Fruit fly (Drosophila melanogaster) whole organism, adult: ENCODE measurements around the gene Itgbn.

Experiments
- CG11617 ChIP-seq: fragments of 200-800 bp; sonication (Bioruptor generic); optimal IDR thresholded peaks from 2 replicates; lab custom pipeline; 2017; ENCODE audit warnings: mild to moderate bottlenecking, missing biosample characterization, missing genetic modification reagents, missing genetic modification characterization
- CG12768 ChIP-seq: fragments of 200-800 bp; sonication (Bioruptor generic); optimal IDR thresholded peaks from 2 replicates; lab custom pipeline; 2017; ENCODE audit warnings: missing biosample characterization, missing genetic modification characterization, mild to moderate bottlenecking, moderate library complexity, missing genetic modification reagents
- CG14711 ChIP-seq: fragments of 200-800 bp; sonication (Bioruptor generic); optimal IDR thresholded peaks from 2 replicates; lab custom pipeline; 2018; ENCODE audit warnings: missing biosample characterization, mild to moderate bottlenecking, missing genetic modification characterization, moderate library complexity
- CG1620 ChIP-seq: fragments of 200-800 bp; sonication (Bioruptor generic); optimal IDR thresholded peaks from 2 replicates; lab custom pipeline; 2016; ENCODE audit warnings: missing biosample characterization, missing genetic modification characterization
- CG33017 ChIP-seq: fragments of 200-800 bp; sonication (Bioruptor generic); optimal IDR thresholded peaks from 2 replicates; lab custom pipeline; 2018; ENCODE audit warnings: missing biosample characterization, mild to moderate bottlenecking, missing genetic modification characterization, moderate library complexity
- CG5204 ChIP-seq: fragments of 200-800 bp; sonication (Bioruptor generic); optimal IDR thresholded peaks from 2 replicates; lab custom pipeline; 2016; ENCODE audit warnings: missing biosample characterization, missing genetic modification characterization
- CG7045 ChIP-seq: fragments of 200-800 bp; sonication (Bioruptor generic); optimal IDR thresholded peaks from 2 replicates; lab custom pipeline; 2017; ENCODE audit warnings: missing biosample characterization, mild to moderate bottlenecking, missing genetic modification characterization
- CG7101 ChIP-seq: fragments of 200-800 bp; sonication (Bioruptor generic); optimal IDR thresholded peaks from 2 replicates; lab custom pipeline; 2018; ENCODE audit warnings: missing biosample characterization, mild to moderate bottlenecking, missing genetic modification characterization, moderate library complexity
- Clk ChIP-seq: fragments of 200-800 bp; sonication (Bioruptor generic); optimal IDR thresholded peaks from 2 replicates; lab custom pipeline; 2017; ENCODE audit warnings: missing biosample characterization, missing genetic modification characterization
- Crg-1 ChIP-seq: fragments of 200-800 bp; sonication (Bioruptor generic); optimal IDR thresholded peaks from 2 replicates; lab custom pipeline; 2016; ENCODE audit warnings: missing biosample characterization, missing genetic modification characterization
- Hr96 ChIP-seq: fragments of 200-800 bp; sonication (Bioruptor generic); optimal IDR thresholded peaks from 2 replicates; lab custom pipeline; 2016; ENCODE audit warnings: missing biosample characterization, missing genetic modification characterization
- Mnt ChIP-seq: fragments of 200-800 bp; sonication (Bioruptor generic); optimal IDR thresholded peaks from 2 replicates; lab custom pipeline; 2016; ENCODE audit warnings: missing biosample characterization, mild to moderate bottlenecking, missing genetic modification characterization
- bab1 ChIP-seq: fragments of 200-800 bp; sonication (Bioruptor generic); optimal IDR thresholded peaks from 3 replicates; lab custom pipeline; 2019; ENCODE audit warnings: missing biosample characterization, mild to moderate bottlenecking, missing genetic modification characterization, moderate library complexity
- cic ChIP-seq: fragments of 200-800 bp; sonication (Bioruptor generic); optimal IDR thresholded peaks from 2 replicates; lab custom pipeline; 2017; ENCODE audit warnings: missing biosample characterization, mild to moderate bottlenecking, missing genetic modification characterization, moderate library complexity
- cnc ChIP-seq, 2 experiments: fragments of >200 bp; optimal IDR thresholded peaks; 2 replicates each; lab custom pipeline; 2017
- kay ChIP-seq: fragments of 200-800 bp; sonication (Bioruptor generic); peaks from one replicate; lab custom pipeline; 2016; ENCODE audit warnings: missing biosample characterization, missing genetic modification characterization, borderline replicate concordance
- ovo ChIP-seq: fragments of 200-800 bp; sonication (Bioruptor generic); optimal IDR thresholded peaks from 2 replicates; lab custom pipeline; 2016; ENCODE audit warnings: missing biosample characterization, missing genetic modification characterization
- pad ChIP-seq: fragments of 200-800 bp; sonication (Bioruptor generic); optimal IDR thresholded peaks from 3 replicates; lab custom pipeline; 2017; ENCODE audit warnings: missing biosample characterization, missing genetic modification characterization, mild to moderate bottlenecking, moderate library complexity, missing genetic modification reagents
- tj ChIP-seq: fragments of 200-800 bp; sonication (Bioruptor generic); optimal IDR thresholded peaks from 3 replicates; lab custom pipeline; 2017; ENCODE audit warnings: missing biosample characterization, mild to moderate bottlenecking, missing genetic modification characterization, moderate library complexity
- toe ChIP-seq: fragments of 200-800 bp; sonication (Bioruptor generic); optimal IDR thresholded peaks from 2 replicates; lab custom pipeline; 2016; ENCODE audit warnings: missing biosample characterization, missing genetic modification characterization

Itgbn gene

DNA sequence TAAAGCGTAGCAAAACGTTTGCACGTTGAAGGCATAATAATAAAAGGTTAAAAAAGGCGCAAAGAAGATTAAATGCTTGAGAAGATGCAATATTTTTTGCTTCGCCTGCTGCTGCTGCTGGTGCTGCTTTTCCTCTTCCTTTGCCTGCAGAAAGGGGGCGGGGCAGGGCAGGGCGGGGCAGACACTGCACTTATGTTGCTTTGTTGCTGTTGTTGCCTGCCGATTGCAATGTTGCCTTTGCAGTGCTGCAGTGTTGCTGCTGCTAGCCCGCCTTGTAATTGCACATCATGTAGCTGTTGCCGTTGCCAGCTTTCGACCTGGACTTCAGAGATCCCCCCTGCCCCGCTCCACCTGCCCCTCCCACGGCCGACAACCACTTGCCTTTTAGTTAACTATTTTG is 37.3 kb upstream of the Itgbn start:
- no peak for TF ChIP-seq cnc (optimal IDR thresholded peaks at IDR 0.05; lab: Kevin White, UChicago)
- TF ChIP-seq CG5204 (GFP tag; lab: Kevin White, UChicago), result no peak
- TF ChIP-seq tj (GFP tag; lab: Kevin White, UChicago), result no peak

DNA sequence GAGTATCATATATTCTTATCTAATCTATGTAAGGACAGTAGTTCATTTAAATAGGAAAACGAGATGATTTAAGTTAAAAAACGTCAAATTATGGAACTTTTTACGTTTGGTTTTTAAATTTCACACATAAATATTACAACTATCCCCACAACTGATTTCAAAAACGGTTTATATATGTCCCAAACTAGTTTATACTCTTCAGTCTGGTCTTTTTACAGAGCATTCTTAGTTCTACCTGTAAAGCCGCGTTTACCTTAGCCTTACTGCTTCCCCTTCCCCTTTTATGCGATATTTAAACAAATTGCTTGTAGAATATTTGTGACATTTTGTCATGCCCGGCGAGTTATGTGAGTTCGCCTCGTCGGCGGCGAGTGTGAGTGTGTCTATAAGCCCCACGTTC is 36.7 kb upstream of the Itgbn start:
- TF ChIP-seq CG33017 (tag; lab: Kevin White, UChicago), result no peak
- no peak for TF ChIP-seq toe (GFP tag; lab: Kevin White, UChicago)
- no peak for TF ChIP-seq Crg-1 (GFP tag; lab: Kevin White, UChicago)
- no peak for TF ChIP-seq cic (GFP tag; lab: Kevin White, UChicago)
- TF ChIP-seq CG11617, result no peak
- TF ChIP-seq CG14711 (tag; lab: Kevin White, UChicago), result no peak
- no peak for TF ChIP-seq ovo (GFP tag; lab: Kevin White, UChicago)

DNA sequence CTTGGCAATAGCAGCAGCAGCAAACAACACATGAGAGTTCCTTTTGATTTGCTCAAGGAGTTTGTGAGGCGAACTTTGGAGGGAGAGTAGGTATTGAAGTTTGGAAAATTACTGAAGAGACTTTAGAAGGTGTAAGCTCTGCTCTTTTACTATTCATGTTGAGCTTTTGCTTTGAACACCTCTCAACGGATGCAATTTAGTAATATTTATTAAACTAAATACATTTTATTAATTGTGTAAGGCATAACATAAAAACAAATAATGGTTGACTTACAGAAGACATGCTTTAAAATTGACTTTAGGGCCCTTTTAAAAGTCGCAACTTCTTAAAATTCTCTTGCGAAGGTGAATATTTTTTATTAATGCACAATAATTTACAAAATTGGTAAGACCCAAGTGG is 34.2 kb upstream of the Itgbn start:
- TF ChIP-seq Hr96 (GFP tag; lab: Kevin White, UChicago) (no peak), kay (GFP tag; lab: Kevin White, UChicago) (no peak), CG7045 (GFP tag; lab: Kevin White, UChicago) (no peak), CG14711 (tag; lab: Kevin White, UChicago) (no peak), bab1 (GFP tag; lab: Kevin White, UChicago) (no peak), Clk (GFP tag; lab: Kevin White, UChicago) (no peak), CG12768 (no peak), Mnt (no peak), tj (GFP tag; lab: Kevin White, UChicago) (no peak), CG11617 (no peak), CG33017 (tag; lab: Kevin White, UChicago) (no peak), ovo (GFP tag; lab: Kevin White, UChicago) (no peak), Crg-1 (GFP tag; lab: Kevin White, UChicago) (no peak)

DNA sequence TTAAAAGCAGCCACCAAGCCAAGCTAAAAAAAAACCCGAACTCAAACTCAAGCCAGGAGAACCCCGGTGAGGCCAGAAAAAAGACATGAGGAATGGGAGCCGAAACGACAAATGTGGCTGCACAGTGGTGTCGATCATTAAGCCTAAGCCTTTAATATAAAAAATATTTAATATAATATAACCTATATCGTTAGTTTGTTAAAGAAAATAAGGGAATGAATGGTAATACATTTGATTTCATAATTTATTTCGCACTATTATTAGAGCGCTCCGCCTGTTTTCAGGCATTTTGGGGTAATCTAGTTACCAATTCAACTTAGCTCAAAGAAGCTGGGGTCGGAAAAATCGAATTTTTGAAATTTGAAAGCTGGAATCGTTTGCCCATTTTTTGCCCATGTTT is 32.8 kb upstream of the Itgbn start:
- no peak for TF ChIP-seq Mnt
- no peak for TF ChIP-seq CG11617
- no peak for TF ChIP-seq CG7045 (GFP tag; lab: Kevin White, UChicago)
- TF ChIP-seq ovo (GFP tag; lab: Kevin White, UChicago), result no peak

DNA sequence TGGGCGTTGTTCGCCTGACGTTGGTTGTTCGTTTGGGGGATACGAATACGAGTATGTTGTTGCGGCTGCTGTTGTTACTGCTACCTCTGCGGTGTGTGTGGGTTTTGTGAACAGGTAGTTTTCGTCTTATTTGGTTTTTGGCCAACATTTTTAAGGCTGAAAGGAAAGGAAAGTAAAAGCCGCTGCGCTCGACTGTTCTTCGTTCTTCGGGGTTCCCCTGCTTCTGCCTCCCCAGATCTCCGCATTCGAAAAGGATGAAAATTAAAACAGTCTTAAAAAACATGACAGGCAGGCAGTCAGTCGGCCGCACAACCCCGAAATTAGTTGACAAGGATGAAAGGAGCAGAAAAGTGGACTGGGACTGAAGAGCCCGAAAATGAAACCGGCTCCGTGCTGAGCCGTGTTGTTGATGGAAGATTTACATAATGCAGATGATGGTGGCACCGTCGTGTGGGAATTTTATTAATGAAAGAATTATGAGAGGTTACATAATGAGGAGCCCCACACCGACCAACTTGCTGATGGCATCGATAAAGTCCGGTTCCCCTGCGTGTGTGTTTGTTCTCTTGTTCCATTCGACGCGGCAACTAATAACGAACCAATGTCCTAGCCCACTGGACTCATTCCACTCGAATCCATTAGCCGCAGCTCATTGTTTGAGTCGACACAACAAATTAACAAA is 28.7 kb upstream of the Itgbn start:
- TF ChIP-seq CG33017 (tag; lab: Kevin White, UChicago) (no peak), Crg-1 (GFP tag; lab: Kevin White, UChicago) (no peak), pad (GFP tag; lab: Kevin White, UChicago) (no peak), cic (GFP tag; lab: Kevin White, UChicago) (no peak), CG7045 (GFP tag; lab: Kevin White, UChicago) (no peak), CG11617 (no peak), CG1620 (no peak), ovo (GFP tag; lab: Kevin White, UChicago) (no peak)

DNA sequence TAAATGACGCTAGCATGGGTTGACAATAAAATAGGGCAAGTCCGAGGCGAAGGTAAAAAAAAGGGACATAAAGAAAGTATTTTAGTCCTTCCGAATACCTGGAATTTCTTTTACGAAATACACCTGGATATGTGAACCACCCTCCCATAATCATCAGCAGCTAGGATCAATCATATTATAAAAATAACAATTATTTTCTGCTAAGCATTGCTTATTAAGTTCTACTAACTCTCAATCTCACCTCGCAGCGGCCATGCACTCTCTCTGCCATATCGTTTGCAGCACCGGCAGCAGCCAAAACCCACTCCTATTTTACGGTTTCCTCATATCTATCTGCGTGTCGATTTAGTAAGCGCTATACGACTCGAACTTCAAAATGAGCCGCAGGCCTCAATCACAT is 26.2 kb upstream of the Itgbn start:
- no peak for TF ChIP-seq pad (GFP tag; lab: Kevin White, UChicago)
- no peak for TF ChIP-seq Clk (GFP tag; lab: Kevin White, UChicago)
- TF ChIP-seq CG14711 (tag; lab: Kevin White, UChicago), result no peak
- TF ChIP-seq Mnt, result no peak
- no peak for TF ChIP-seq CG1620
- no peak for TF ChIP-seq Hr96 (GFP tag; lab: Kevin White, UChicago)

DNA sequence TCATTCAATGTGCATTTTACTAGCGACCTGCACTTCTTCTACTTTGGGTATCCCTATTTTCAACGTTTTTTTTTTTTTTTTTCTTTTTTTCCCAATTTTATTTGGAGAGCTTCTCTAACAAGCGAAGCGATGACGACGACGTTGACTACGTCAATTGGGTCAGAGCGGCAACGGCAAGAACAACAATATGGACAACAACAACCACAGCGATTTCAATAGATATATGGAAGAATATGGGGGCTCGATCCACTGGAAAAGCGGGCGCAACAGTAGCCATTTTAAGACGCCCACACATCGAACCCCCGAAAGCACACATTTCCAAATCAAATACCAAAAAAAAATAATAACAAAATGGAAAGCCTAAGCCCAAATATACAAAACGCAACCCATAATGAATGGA is 23.7 kb upstream of the Itgbn start:
- TF ChIP-seq CG12768, result no peak
- TF ChIP-seq CG14711 (tag; lab: Kevin White, UChicago), result no peak
- no peak for TF ChIP-seq CG1620
- TF ChIP-seq toe (GFP tag; lab: Kevin White, UChicago), result no peak
- TF ChIP-seq cic (GFP tag; lab: Kevin White, UChicago), result no peak
- no peak for TF ChIP-seq tj (GFP tag; lab: Kevin White, UChicago)
- no peak for TF ChIP-seq CG11617
- TF ChIP-seq Hr96 (GFP tag; lab: Kevin White, UChicago), result no peak
- no peak for TF ChIP-seq CG33017 (tag; lab: Kevin White, UChicago)
- TF ChIP-seq kay (GFP tag; lab: Kevin White, UChicago), result no peak
- TF ChIP-seq ovo (GFP tag; lab: Kevin White, UChicago), result no peak
- TF ChIP-seq bab1 (GFP tag; lab: Kevin White, UChicago), result no peak
- TF ChIP-seq CG7101 (tag; lab: Kevin White, UChicago), result no peak
- TF ChIP-seq Crg-1 (GFP tag; lab: Kevin White, UChicago), result no peak
- TF ChIP-seq pad (GFP tag; lab: Kevin White, UChicago), result no peak
- no peak for TF ChIP-seq CG7045 (GFP tag; lab: Kevin White, UChicago)
